Fruit fly (Drosophila melanogaster) whole organism, embryonic: ENCODE data around the gene CG9263.

Experiments
- BEAF-32 ChIP-seq: fragments of 200-800 bp; sonication (Bioruptor generic); optimal IDR thresholded peaks from 3 replicates; lab custom pipeline; 2017; ENCODE audit warnings: missing biosample characterization, missing genetic modification characterization, mild to moderate bottlenecking, moderate library complexity, missing genetic modification reagents
- CG10147 ChIP-seq: fragments of 200-800 bp; sonication (Bioruptor generic); optimal IDR thresholded peaks from 2 replicates; lab custom pipeline; 2019; ENCODE audit warnings: missing biosample characterization, mild to moderate bottlenecking, missing genetic modification characterization, moderate library complexity
- CG1024 ChIP-seq: fragments of 200-800 bp; sonication (Bioruptor generic); IDR thresholded peaks from 2 replicates; pipeline ENCODE4 v1.3.6; 2022; ENCODE audit warnings: missing biosample characterization, missing genetic modification characterization
- CG10366 ChIP-seq: fragments of 200-800 bp; sonication (Bioruptor generic); IDR thresholded peaks from 2 replicates; pipeline ENCODE4 v1.3.6; 2022; ENCODE audit warnings: missing biosample characterization, missing genetic modification characterization
- CG10565 ChIP-seq: fragments of 200-800 bp; sonication (Bioruptor generic); optimal IDR thresholded peaks from 3 replicates; lab custom pipeline; 2016; ENCODE audit warnings: missing biosample characterization, mild to moderate bottlenecking, missing genetic modification characterization
- CG10979 ChIP-seq: fragments of 200-800 bp; sonication (Bioruptor generic); optimal IDR thresholded peaks from 2 replicates; lab custom pipeline; 2018; ENCODE audit warnings: missing biosample characterization, mild to moderate bottlenecking, missing genetic modification characterization, moderate library complexity
- CG11504 ChIP-seq: fragments of 200-800 bp; sonication (Bioruptor generic); optimal IDR thresholded peaks from 3 replicates; lab custom pipeline; 2019; ENCODE audit warnings: missing biosample characterization, mild to moderate bottlenecking, missing genetic modification characterization, moderate library complexity
- CG12942 ChIP-seq: fragments of 200-800 bp; sonication (Bioruptor generic); optimal IDR thresholded peaks from 3 replicates; lab custom pipeline; 2016; ENCODE audit warnings: missing biosample characterization, missing genetic modification characterization
- CG16779 ChIP-seq: fragments of 200-800 bp; sonication (Bioruptor generic); IDR thresholded peaks from 2 replicates; pipeline ENCODE4 v1.3.6; 2022; ENCODE audit warnings: missing biosample characterization, missing genetic modification characterization
- CG17359 ChIP-seq: fragments of 200-800 bp; sonication (Bioruptor generic); optimal IDR thresholded peaks from 3 replicates; lab custom pipeline; 2018; ENCODE audit warnings: missing biosample characterization, mild to moderate bottlenecking, missing genetic modification characterization, moderate library complexity
- CG30403 ChIP-seq: fragments of 200-800 bp; sonication (Bioruptor generic); optimal IDR thresholded peaks from 3 replicates; lab custom pipeline; 2016; ENCODE audit warnings: missing biosample characterization, missing genetic modification characterization
- CG3995 ChIP-seq: fragments of 200-800 bp; sonication (Bioruptor generic); optimal IDR thresholded peaks from 3 replicates; lab custom pipeline; 2016; ENCODE audit warnings: missing biosample characterization, missing genetic modification characterization
- CG4360 ChIP-seq: fragments of 200-800 bp; sonication (Bioruptor generic); IDR thresholded peaks from 2 replicates; pipeline ENCODE4 v1.3.6; 2022; ENCODE audit warnings: missing biosample characterization, missing genetic modification characterization
- CG4617 ChIP-seq: fragments of 200-800 bp; sonication (Bioruptor generic); optimal IDR thresholded peaks from 3 replicates; lab custom pipeline; 2016; ENCODE audit warnings: missing biosample characterization, missing genetic modification characterization, borderline replicate concordance
- CG6854 ChIP-seq: fragments of 200-800 bp; sonication (Bioruptor generic); optimal IDR thresholded peaks from 3 replicates; lab custom pipeline; 2017; ENCODE audit warnings: missing biosample characterization, mild to moderate bottlenecking, missing genetic modification characterization
- CG8290 ChIP-seq, 3 experiments: fragments of 200-800 bp; sonication (Bioruptor generic); optimal IDR thresholded peaks; 2 replicates each; lab custom pipeline; 2016 to 2019; ENCODE audit warnings: missing biosample characterization in 3 of 3, missing genetic modification characterization in 3 of 3, mild to moderate bottlenecking in 2 of 3, moderate library complexity in 1 of 3
- CG9215 ChIP-seq: fragments of 200-800 bp; sonication (Bioruptor generic); IDR thresholded peaks from 2 replicates; pipeline ENCODE4 v1.3.6; 2022; ENCODE audit warnings: missing biosample characterization, missing genetic modification characterization
- Dll ChIP-seq: fragments of 200-800 bp; sonication (Bioruptor generic); IDR thresholded peaks from 4 replicates; pipeline ENCODE4 v1.3.6; 2022; ENCODE audit warnings: missing biosample characterization, missing genetic modification characterization; ENCODE audit not compliant: partially characterized antibody
- E2f2 ChIP-seq: fragments of 200-800 bp; sonication (Bioruptor generic); IDR thresholded peaks from 2 replicates; pipeline ENCODE4 v1.3.6; 2022; ENCODE audit warnings: missing biosample characterization, missing genetic modification characterization
- Ets65A ChIP-seq: fragments of 200-800 bp; sonication (Bioruptor generic); peaks from one replicate; lab custom pipeline; 2016; ENCODE audit warnings: missing biosample characterization, missing genetic modification characterization
- Hr39 ChIP-seq: fragments of >200 bp; optimal IDR thresholded peaks from 2 replicates; lab custom pipeline; 2017
- Hr51 ChIP-seq, 2 experiments: fragments of 200-800 bp; sonication (Bioruptor generic); optimal IDR thresholded peaks; 2 replicates in 1 of 2; 3 replicates in 1 of 2; lab custom pipeline; 2016 to 2018; ENCODE audit warnings: missing biosample characterization in 2 of 2, missing genetic modification characterization in 2 of 2, mild to moderate bottlenecking in 1 of 2, moderate library complexity in 1 of 2
- Lim3 ChIP-seq: fragments of 200-800 bp; sonication (Bioruptor generic); IDR thresholded peaks from 2 replicates; pipeline ENCODE4 v1.3.6; 2022; ENCODE audit warnings: missing biosample characterization, missing genetic modification characterization
- NC2β ChIP-seq: fragments of 200-800 bp; sonication (Bioruptor generic); optimal IDR thresholded peaks from 2 replicates; lab custom pipeline; 2016; ENCODE audit warnings: missing biosample characterization, missing genetic modification characterization
- NFAT ChIP-seq: fragments of 200-800 bp; sonication (Bioruptor generic); IDR thresholded peaks from 2 replicates; pipeline ENCODE4 v1.3.6; 2022; ENCODE audit warnings: missing biosample characterization, missing genetic modification characterization
- YL-1 ChIP-seq: fragments of 200-800 bp; sonication (Bioruptor generic); optimal IDR thresholded peaks from 3 replicates; lab custom pipeline; 2017; ENCODE audit warnings: missing biosample characterization, mild to moderate bottlenecking, missing genetic modification characterization
- amos ChIP-seq: fragments of 200-800 bp; sonication (Bioruptor generic); IDR thresholded peaks from 2 replicates; pipeline ENCODE4 v1.3.6; 2022; ENCODE audit warnings: missing biosample characterization, missing genetic modification characterization; ENCODE audit not compliant: partially characterized antibody
- cad ChIP-seq: fragments of >200 bp; optimal IDR thresholded peaks from 2 replicates; lab custom pipeline; 2017; ENCODE audit warnings: missing biosample characterization, missing genetic modification characterization
- cato ChIP-seq: fragments of 200-800 bp; sonication (Bioruptor generic); optimal IDR thresholded peaks from 2 replicates; lab custom pipeline; 2016; ENCODE audit warnings: missing biosample characterization, missing genetic modification characterization, borderline replicate concordance
- dpn ChIP-seq, 2 experiments: fragments of 200-800 bp; sonication (Bioruptor generic); optimal IDR thresholded peaks; 3 replicates each; lab custom pipeline; 2016; ENCODE audit warnings: missing biosample characterization in 2 of 2, missing genetic modification characterization in 2 of 2
- exex ChIP-seq: fragments of 200-800 bp; sonication (Bioruptor generic); optimal IDR thresholded peaks from 4 replicates; lab custom pipeline; 2018; ENCODE audit warnings: missing biosample characterization, mild to moderate bottlenecking, missing genetic modification characterization, moderate library complexity
- gfzf ChIP-seq: fragments of 200-800 bp; sonication (Bioruptor generic); optimal IDR thresholded peaks from 2 replicates; lab custom pipeline; 2016; ENCODE audit warnings: missing biosample characterization, mild to moderate bottlenecking, missing genetic modification characterization, moderate library complexity
- grn ChIP-seq: fragments of 200-800 bp; sonication (Bioruptor generic); optimal IDR thresholded peaks from 3 replicates; lab custom pipeline; 2017; ENCODE audit warnings: missing biosample characterization, missing genetic modification characterization
- insv ChIP-seq, 2 experiments: fragments of 200-800 bp; sonication (Bioruptor generic); optimal IDR thresholded peaks; 3 replicates each; lab custom pipeline; 2016 to 2018; ENCODE audit warnings: missing biosample characterization in 2 of 2, missing genetic modification characterization in 2 of 2
- jing ChIP-seq: fragments of 200-800 bp; sonication (Bioruptor generic); optimal IDR thresholded peaks from 2 replicates; lab custom pipeline; 2018; ENCODE audit warnings: missing biosample characterization, mild to moderate bottlenecking, missing genetic modification characterization
- lbe ChIP-seq: fragments of 200-800 bp; sonication (Bioruptor generic); optimal IDR thresholded peaks from 2 replicates; lab custom pipeline; 2016; ENCODE audit warnings: missing biosample characterization, mild to moderate bottlenecking, missing genetic modification characterization
- nerfin-2 ChIP-seq: fragments of 200-800 bp; sonication (Bioruptor generic); IDR thresholded peaks from 2 replicates; pipeline ENCODE4 v1.3.6; 2022; ENCODE audit warnings: missing biosample characterization, missing genetic modification characterization; ENCODE audit not compliant: partially characterized antibody
- pan ChIP-seq, 4 experiments: fragments of >200 bp in 3 of 4; fragments of 200-800 bp in 1 of 4; sonication (Bioruptor generic) in 1 of 4; optimal IDR thresholded peaks in 3 of 4; IDR thresholded peaks in 1 of 4; 2 replicates each; pipeline versions ENCODE4 v1.3.6 to Lab custom; 2017 to 2022; ENCODE audit warnings: missing biosample characterization in 2 of 4, missing genetic modification characterization in 2 of 4, mixed read lengths in 1 of 4
- pho ChIP-seq: fragments of 200-800 bp; sonication (Bioruptor generic); optimal IDR thresholded peaks from 2 replicates; lab custom pipeline; 2016; ENCODE audit warnings: missing biosample characterization, missing genetic modification characterization
- prd ChIP-seq, 3 experiments: fragments of >200 bp in 2 of 3; fragments of 200-800 bp in 1 of 3; sonication (Bioruptor generic) in 1 of 3; optimal IDR thresholded peaks in 2 of 3; IDR thresholded peaks in 1 of 3; 2 replicates in 2 of 3; 3 replicates in 1 of 3; pipeline versions ENCODE4 v1.3.6 to Lab custom; 2017 to 2022; ENCODE audit warnings: missing biosample characterization in 1 of 3, missing genetic modification characterization in 1 of 3
- repo ChIP-seq: fragments of 200-800 bp; sonication (Bioruptor generic); optimal IDR thresholded peaks from 2 replicates; lab custom pipeline; 2016; ENCODE audit warnings: missing biosample characterization, missing genetic modification characterization
- seq ChIP-seq: fragments of 200-800 bp; sonication (Bioruptor generic); IDR thresholded peaks from 2 replicates; pipeline ENCODE4 v1.3.6; 2022; ENCODE audit warnings: missing biosample characterization, missing genetic modification characterization
- sisA ChIP-seq: fragments of 200-800 bp; sonication (Bioruptor generic); IDR thresholded peaks from 2 replicates; pipeline ENCODE4 v1.3.6; 2022; ENCODE audit warnings: missing biosample characterization, missing genetic modification characterization
- tna ChIP-seq: fragments of 200-800 bp; sonication (Bioruptor generic); IDR thresholded peaks from 2 replicates; pipeline ENCODE4 v1.3.6; 2022; ENCODE audit warnings: missing biosample characterization, missing genetic modification characterization; ENCODE audit not compliant: partially characterized antibody
- vvl ChIP-seq: fragments of 200-800 bp; sonication (Bioruptor generic); IDR thresholded peaks from 2 replicates; pipeline ENCODE4 v1.3.6; 2022; ENCODE audit warnings: missing biosample characterization, missing genetic modification characterization
- wor ChIP-seq: fragments of 200-800 bp; sonication (Bioruptor generic); IDR thresholded peaks from 2 replicates; pipeline ENCODE4 v1.3.6; 2022; ENCODE audit warnings: missing biosample characterization, missing genetic modification characterization

Gene CG9263

DNA sequence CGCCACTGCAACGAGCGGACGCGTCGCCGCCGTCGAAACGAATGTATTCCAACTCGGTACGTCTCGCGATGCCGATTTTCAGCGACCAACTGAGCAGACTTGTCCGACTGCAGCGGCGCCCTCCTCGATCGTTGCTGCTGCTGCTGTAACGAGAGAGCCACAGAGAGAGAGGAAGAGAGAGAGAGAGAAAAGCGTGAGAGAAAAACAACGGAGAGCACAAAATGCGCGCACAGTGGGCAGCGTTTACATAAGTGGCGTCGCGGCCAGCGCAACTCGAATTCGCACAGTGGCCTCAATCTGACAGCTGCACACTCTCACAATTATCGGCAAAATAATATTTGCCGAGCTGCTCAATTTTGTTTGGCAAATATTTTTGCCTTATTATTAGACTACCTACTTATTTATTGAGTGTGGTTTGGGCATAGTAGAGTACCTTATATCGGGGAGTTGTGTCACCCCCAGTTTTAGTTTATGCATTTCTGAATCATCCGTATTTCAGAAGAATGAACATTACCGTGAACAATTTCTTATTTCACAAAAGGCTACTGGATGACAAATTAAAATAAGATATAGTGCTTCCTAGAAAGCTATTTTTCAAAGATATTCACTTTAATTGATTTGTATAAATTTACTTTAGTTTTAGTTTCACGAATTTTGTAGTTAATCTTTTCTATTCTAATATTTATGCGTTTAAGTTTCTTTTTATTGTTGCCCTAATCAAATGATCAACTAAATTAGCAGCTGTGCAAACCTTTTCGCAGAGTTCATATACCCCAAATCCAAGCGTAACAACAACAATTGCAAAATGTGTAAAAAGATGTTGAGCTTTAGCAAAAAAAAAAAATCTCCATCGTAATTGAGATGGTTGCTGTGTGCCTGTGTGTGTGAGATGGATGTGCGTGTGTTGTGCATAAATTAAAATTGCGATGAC lies 28.8 kb downstream of the CG9263 start (continued):
- TF ChIP-seq CG4617 (GFP tag; lab: Kevin White, UChicago) (no peak), dpn (GFP tag; optimal IDR thresholded peaks at IDR 0.05; lab: Kevin White, UChicago) (peak; percentile 69 to 73), Dll (GFP tag; lab: Robert Waterston, UW) (peak; percentile 51; the same call in 1 of the 4 replicates), pho (GFP tag; lab: Kevin White, UChicago) (peak; percentile 60), CG9215 (GFP tag; lab: Robert Waterston, UW) (peak; percentile 55), CG16779 (GFP tag; lab: Robert Waterston, UW) (no peak), nerfin-2 (GFP tag; lab: Robert Waterston, UW) (no peak; the same call in 1 of the 2 replicates), CG11504 (tag; lab: Kevin White, UChicago) (peak; percentile 68), amos (peak; percentile 11; the same call in 1 of the 2 replicates), CG6854 (GFP tag; lab: Kevin White, UChicago) (no peak), tna (GFP tag; lab: Robert Waterston, UW) (no peak), cad (GFP tag; lab: Kevin White, UChicago) (no peak), CG10147 (GFP tag; lab: Kevin White, UChicago) (peak; percentile 14), grn (GFP tag; lab: Kevin White, UChicago) (no peak), Lim3 (GFP tag; lab: Robert Waterston, UW) (no peak), sisA (GFP tag; lab: Robert Waterston, UW) (peak; percentile 68), Ets65A (GFP tag; lab: Kevin White, UChicago) (peak; percentile 96), exex (tag; lab: Kevin White, UChicago) (no peak), CG12942 (GFP tag; lab: Kevin White, UChicago) (no peak), YL-1 (GFP tag; lab: Kevin White, UChicago) (no peak), Hr39 (lab: Kevin White, UChicago) (no peak), CG3995 (GFP tag; lab: Kevin White, UChicago) (no peak), NFAT (GFP tag; lab: Robert Waterston, UW) (peak; percentile 77), cato (peak; percentile 20), repo (GFP tag; lab: Kevin White, UChicago) (peak; percentile 56), insv (GFP tag; optimal IDR thresholded peaks at IDR 0.05; lab: Kevin White, UChicago) (no peak), gfzf (GFP tag; lab: Kevin White, UChicago) (no peak), lbe (peak; percentile 69), E2f2 (GFP tag; lab: Robert Waterston, UW) (no peak), CG10979 (tag; lab: Kevin White, UChicago) (peak; percentile 44), Hr51 (GFP tag; optimal IDR thresholded peaks at IDR 0.05; lab: Kevin White, UChicago) (peak in 1 of 2 experiments; percentile 53), CG30403 (GFP tag; lab: Kevin White, UChicago) (peak; percentile 77), jing (GFP tag; lab: Kevin White, UChicago) (no peak), vvl (peak; percentile 84), CG1024 (peak; percentile 47; the same call in 1 of the 2 replicates), BEAF-32 (GFP tag; lab: Kevin White, UChicago) (no peak), CG8290 (GFP tag; optimal IDR thresholded peaks at IDR 0.05; lab: Kevin White, UChicago) (no peak), CG8290 (tag; optimal IDR thresholded peaks at IDR 0.05; lab: Kevin White, UChicago) (peak in 1 of 2 experiments; percentile 76), prd (optimal IDR thresholded peaks at IDR 0.05; lab: Kevin White, UChicago) (no peak), prd (GFP tag; IDR thresholded peaks at IDR 0.05; lab: Robert Waterston, UW) (peak; percentile 77), CG10565 (no peak), pan (optimal IDR thresholded peaks at IDR 0.05; lab: Kevin White, UChicago) (no peak), pan (GFP tag; optimal IDR thresholded peaks at IDR 0.05 in 1 of 2, IDR thresholded peaks at IDR 0.05 in 1 of 2) (peak in 1 of 2 experiments; percentile 77), CG17359 (tag; lab: Kevin White, UChicago) (peak; percentile 44), NC2β (peak; percentile 32), seq (GFP tag; lab: Robert Waterston, UW) (peak; percentile 61; the same call in 1 of the 2 replicates), CG10366 (GFP tag; lab: Robert Waterston, UW) (peak; percentile 66), wor (peak; percentile 34; the same call in 1 of the 2 replicates), CG4360 (no peak)
